Worm (Caenorhabditis elegans) whole organism, young adult: ENCODE measurements around the gene mrpl-22.
A peak's percentile ranks its signal among the peaks of the same experiment; 100 is the strongest.

Source experiments
- F39B2.1 ChIP-seq: fragments of 200-800 bp; sonication (Bioruptor generic); IDR thresholded peaks from 2 replicates; pipeline ENCODE4 v1.3.6; 2022; ENCODE audit warnings: missing genetic modification reagents, missing genetic modification characterization, missing compliant biosample characterization
- F57A8.1 ChIP-seq: fragments of 200-800 bp; sonication (Bioruptor generic); optimal IDR thresholded peaks from 2 replicates; lab custom pipeline; 2018; ENCODE audit warnings: mild to moderate bottlenecking, missing genetic modification characterization, moderate library complexity, missing compliant biosample characterization
- ekl-4 ChIP-seq: fragments of 200-800 bp; sonication (Bioruptor generic); IDR thresholded peaks from 2 replicates; pipeline ENCODE4 v1.3.6; 2022; ENCODE audit warnings: missing genetic modification reagents, missing genetic modification characterization, missing compliant biosample characterization
- lin-35 ChIP-seq, 3 experiments: fragments of 150-350 bp in 2 of 3; sonication (generic microtip) in 1 of 3; optimal IDR thresholded peaks; 2 replicates each; lab custom pipeline; 2014 to 2018; ENCODE audit warnings: missing biosample characterization in 3 of 3, missing genetic modification characterization in 3 of 3, missing genetic modification reagents in 3 of 3
- madf-3 ChIP-seq: fragments of 200-800 bp; sonication (Bioruptor generic); IDR thresholded peaks from 2 replicates; pipeline ENCODE4 v1.3.6; 2022; ENCODE audit warnings: missing genetic modification reagents, missing genetic modification characterization, missing compliant biosample characterization
- pha-4 ChIP-seq: fragments of 150-350 bp; sonication (generic microtip); optimal IDR thresholded peaks from 2 replicates; lab custom pipeline; 2014; ENCODE audit warnings: missing biosample characterization, missing genetic modification reagents, missing genetic modification characterization
- snpc-4 ChIP-seq, 5 experiments: fragments of 150-350 bp in 1 of 5; sonication (generic microtip) in 4 of 5; optimal IDR thresholded peaks; 2 replicates each; lab custom pipeline; 2014 to 2018; ENCODE audit warnings: missing genetic modification characterization in 5 of 5, missing biosample characterization in 3 of 5, antibody characterized with exemption in 2 of 5, mild to moderate bottlenecking in 2 of 5, missing compliant biosample characterization in 2 of 5, missing genotype in 2 of 5, moderate library complexity in 2 of 5, missing genetic modification reagents in 1 of 5
- unc-130 ChIP-seq: sonication (generic microtip); optimal IDR thresholded peaks from 2 replicates; lab custom pipeline; 2016; ENCODE audit warnings: missing genetic modification reagents, missing genetic modification characterization, missing compliant biosample characterization

ce11 chrIII:10592074-10592473 is 23.2 kb upstream of the mrpl-22 start:
- TF ChIP-seq lin-35 (GFP tag; optimal IDR thresholded peaks at IDR 0.05; lab: Kevin White, UChicago): no peak
- TF ChIP-seq unc-130: no peak
- TF ChIP-seq snpc-4 (GFP tag; optimal IDR thresholded peaks at IDR 0.05; lab: Kevin White, UChicago): peak; percentile 49
- no peak for TF ChIP-seq snpc-4 (tag; optimal IDR thresholded peaks at IDR 0.05; lab: Kevin White, UChicago)
- TF ChIP-seq F57A8.1 (GFP tag; lab: Kevin White, UChicago): no peak
- no peak for TF ChIP-seq F39B2.1
- no peak for TF ChIP-seq ekl-4 (GFP tag; lab: Robert Waterston, UW)
- no peak for TF ChIP-seq pha-4 (tag; lab: Kevin White, UChicago)
- no peak for TF ChIP-seq madf-3 (GFP tag; lab: Robert Waterston, UW)
